Worm (Caenorhabditis elegans) whole organism, L4/young adult: ENCODE results near the gene Y48E1B.17.

ENCODE experiments used
- W03F9.2 ChIP-seq: fragments of 150-350 bp; optimal IDR thresholded peaks from 2 replicates; lab custom pipeline; 2014; ENCODE audit warnings: missing biosample characterization, missing genetic modification characterization
- dao-5 ChIP-seq: sonication (generic microtip); optimal IDR thresholded peaks from 2 replicates; lab custom pipeline; 2016; ENCODE audit warnings: missing genotype, missing genetic modification characterization, moderate library complexity, missing compliant biosample characterization
- him-1 ChIP-seq: sonication (generic microtip); optimal IDR thresholded peaks from 2 replicates; lab custom pipeline; 2016; ENCODE audit warnings: missing genotype, missing genetic modification reagents, missing genetic modification characterization, missing compliant biosample characterization

- TF ChIP-seq him-1 (tag; lab: Kevin White, UChicago) (no peak), W03F9.2 (no peak), dao-5 (tag; lab: Kevin White, UChicago) (no peak)
Measured at ce11 chrII:13495718-13496117, 45.2 kb downstream of the Y48E1B.17 start, which contains the start of gene drr-1.
